Fruit fly (Drosophila melanogaster): ENCODE results near the gene CG7166.

dm6 chr3L:21585397-21585796, 40.0 kb downstream of the CG7166 start:
- TF ChIP-seq sage (GFP tag; optimal IDR thresholded peaks at IDR 0.05) (no peak), brk (GFP tag; optimal IDR thresholded peaks at IDR 0.05) (no peak), Jra (GFP tag; optimal IDR thresholded peaks at IDR 0.05) (no peak), N (GFP tag; optimal IDR thresholded peaks at IDR 0.05) (no peak), lola (GFP tag; optimal IDR thresholded peaks at IDR 0.05) (no peak), OdsH (GFP tag; optimal IDR thresholded peaks at IDR 0.05) (no peak), Dfd (GFP tag; optimal IDR thresholded peaks at IDR 0.05) (no peak), foxo (GFP tag; optimal IDR thresholded peaks at IDR 0.05) (no peak)

Data from whole organism, wandering third instar larva.